Fruit fly (Drosophila melanogaster) whole organism, wandering third instar larva: ENCODE measurements around the gene MRG15.

ENCODE experiments used
- Dif ChIP-seq: fragments of 200-275, 200-300 bp; sonication (Bioruptor generic); optimal IDR thresholded peaks from 2 replicates; lab custom pipeline; 2018; ENCODE audit warnings: missing biosample characterization, missing genetic modification characterization; ENCODE audit not compliant: partially characterized antibody
- Hr78 ChIP-seq: fragments of >200 bp; optimal IDR thresholded peaks from 2 replicates; lab custom pipeline; 2017; ENCODE audit warnings: missing biosample characterization, missing genetic modification characterization
- Mio ChIP-seq: sonication (Bioruptor generic); optimal IDR thresholded peaks from 2 replicates; lab custom pipeline; 2016; ENCODE audit warnings: missing biosample characterization, missing genetic modification characterization
- OdsH ChIP-seq: fragments of 200-800 bp; sonication (Bioruptor generic); optimal IDR thresholded peaks from 2 replicates; lab custom pipeline; 2016; ENCODE audit warnings: missing biosample characterization, mild to moderate bottlenecking, missing genetic modification characterization
- jim ChIP-seq: fragments of 175-275, 200-325 bp; sonication (Bioruptor generic); optimal IDR thresholded peaks from 2 replicates; lab custom pipeline; 2016; ENCODE audit warnings: missing biosample characterization, mild to moderate bottlenecking, missing genetic modification characterization
- usp ChIP-seq: fragments of >200 bp; optimal IDR thresholded peaks from 2 replicates; lab custom pipeline; 2017; ENCODE audit warnings: missing biosample characterization, missing genetic modification characterization

DNA sequence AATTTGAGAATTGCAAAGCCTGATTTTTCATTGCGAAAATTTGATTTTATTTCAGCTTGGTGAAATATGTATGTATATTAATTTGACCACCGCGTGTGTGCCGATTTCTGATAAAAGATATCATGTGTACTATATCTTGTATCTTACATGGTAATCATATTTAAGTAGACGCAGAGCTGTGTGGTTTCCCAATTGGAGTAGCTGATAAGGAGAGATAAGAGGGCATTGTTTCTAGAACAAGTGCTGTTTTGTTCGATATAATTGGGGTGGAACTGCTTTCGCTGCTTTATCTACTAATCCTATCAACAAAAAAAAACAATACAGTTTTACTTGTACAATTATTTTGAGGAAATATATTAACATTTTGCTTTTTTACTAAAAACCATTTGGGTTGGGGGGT is 31.3 kb downstream of the MRG15 start:
- no peak for TF ChIP-seq Mio (GFP tag; lab: Kevin White, UChicago)
- no peak for TF ChIP-seq usp (GFP tag; lab: Kevin White, UChicago)
- no peak for TF ChIP-seq Hr78 (GFP tag; lab: Kevin White, UChicago)
- no peak for TF ChIP-seq Dif (GFP tag; lab: Kevin White, UChicago)
- TF ChIP-seq OdsH (GFP tag; lab: Kevin White, UChicago) = no peak
- TF ChIP-seq jim = no peak
